Fruit fly (Drosophila melanogaster) whole organism, embryonic: Measurements from ENCODE around the gene sima.

Source experiments
- CG10565 ChIP-seq: fragments of 200-800 bp; sonication (Bioruptor generic); optimal IDR thresholded peaks from 3 replicates; lab custom pipeline; 2016; ENCODE audit warnings: missing biosample characterization, mild to moderate bottlenecking, missing genetic modification characterization
- CG10979 ChIP-seq: fragments of 200-800 bp; sonication (Bioruptor generic); optimal IDR thresholded peaks from 2 replicates; lab custom pipeline; 2018; ENCODE audit warnings: missing biosample characterization, mild to moderate bottlenecking, missing genetic modification characterization, moderate library complexity
- CG13624 ChIP-seq: fragments of 200-800 bp; sonication (Bioruptor generic); optimal IDR thresholded peaks from 2 replicates; lab custom pipeline; 2016; ENCODE audit warnings: missing biosample characterization, missing genetic modification characterization
- CG15601 ChIP-seq: fragments of 200-800 bp; sonication (Bioruptor generic); optimal IDR thresholded peaks from 3 replicates; lab custom pipeline; 2019; ENCODE audit warnings: missing biosample characterization, mild to moderate bottlenecking, missing genetic modification characterization, moderate library complexity
- CG18011 ChIP-seq: fragments of 200-800 bp; sonication (Bioruptor generic); optimal IDR thresholded peaks from 2 replicates; lab custom pipeline; 2017; ENCODE audit warnings: missing biosample characterization, missing genetic modification characterization, mild to moderate bottlenecking, moderate library complexity, missing genotype
- CG2875 ChIP-seq: fragments of 200-800 bp; sonication (Bioruptor generic); optimal IDR thresholded peaks from 2 replicates; lab custom pipeline; 2017; ENCODE audit warnings: missing biosample characterization, mild to moderate bottlenecking, missing genetic modification characterization, missing genetic modification reagents
- CG31441 ChIP-seq: fragments of 200-800 bp; sonication (Bioruptor generic); IDR thresholded peaks from 2 replicates; pipeline ENCODE4 v1.3.6; 2022; ENCODE audit warnings: missing biosample characterization, missing genetic modification characterization
- CG32532 ChIP-seq: fragments of 200-800 bp; sonication (Bioruptor generic); IDR thresholded peaks from 2 replicates; pipeline ENCODE4 v1.3.6; 2022; ENCODE audit warnings: missing biosample characterization, missing genetic modification characterization
- CG34224 ChIP-seq: fragments of 200-800 bp; sonication (Bioruptor generic); IDR thresholded peaks from 3 replicates; pipeline ENCODE4 v1.3.6; 2022; ENCODE audit warnings: missing biosample characterization, missing genetic modification characterization; ENCODE audit not compliant: partially characterized antibody
- CG4282 ChIP-seq: fragments of 200-800 bp; sonication (Bioruptor generic); optimal IDR thresholded peaks from 2 replicates; lab custom pipeline; 2016; ENCODE audit warnings: missing biosample characterization, missing genetic modification characterization
- CG8944 ChIP-seq: fragments of 200-800 bp; sonication (Bioruptor generic); optimal IDR thresholded peaks from 3 replicates; lab custom pipeline; 2016; ENCODE audit warnings: missing biosample characterization, missing genetic modification characterization
- CG9215 ChIP-seq: fragments of 200-800 bp; sonication (Bioruptor generic); IDR thresholded peaks from 2 replicates; pipeline ENCODE4 v1.3.6; 2022; ENCODE audit warnings: missing biosample characterization, missing genetic modification characterization
- CHES-1-like ChIP-seq: fragments of 200-800 bp; sonication (Bioruptor generic); optimal IDR thresholded peaks from 2 replicates; lab custom pipeline; 2016; ENCODE audit warnings: missing biosample characterization, missing genetic modification characterization
- CoRest ChIP-seq: fragments of 200-800 bp; sonication (Bioruptor generic); optimal IDR thresholded peaks from 3 replicates; lab custom pipeline; 2018; ENCODE audit warnings: missing biosample characterization, mild to moderate bottlenecking, missing genetic modification characterization, moderate library complexity
- Dll ChIP-seq: fragments of 200-800 bp; sonication (Bioruptor generic); IDR thresholded peaks from 4 replicates; pipeline ENCODE4 v1.3.6; 2022; ENCODE audit warnings: missing biosample characterization, missing genetic modification characterization; ENCODE audit not compliant: partially characterized antibody
- Ets65A ChIP-seq: fragments of 200-800 bp; sonication (Bioruptor generic); peaks from one replicate; lab custom pipeline; 2016; ENCODE audit warnings: missing biosample characterization, missing genetic modification characterization
- Gug ChIP-seq: fragments of 200-800 bp; sonication (Bioruptor generic); IDR thresholded peaks from 4 replicates; pipeline ENCODE4 v1.3.6; 2022; ENCODE audit warnings: missing biosample characterization, missing genetic modification characterization
- HmgD ChIP-seq: fragments of 200-800 bp; sonication (Bioruptor generic); optimal IDR thresholded peaks from 3 replicates; lab custom pipeline; 2016; ENCODE audit warnings: missing biosample characterization, missing genetic modification characterization
- Lhr ChIP-seq: fragments of 200-800 bp; sonication (Bioruptor generic); optimal IDR thresholded peaks from 3 replicates; lab custom pipeline; 2017; ENCODE audit warnings: mild to moderate bottlenecking, missing biosample characterization, missing genetic modification reagents, missing genetic modification characterization
- MBD-R2 ChIP-seq: fragments of 200-800 bp; sonication (Bioruptor generic); IDR thresholded peaks from 2 replicates; pipeline ENCODE4 v1.3.6; 2022; ENCODE audit warnings: missing biosample characterization, missing genetic modification characterization
- NFAT ChIP-seq: fragments of 200-800 bp; sonication (Bioruptor generic); IDR thresholded peaks from 2 replicates; pipeline ENCODE4 v1.3.6; 2022; ENCODE audit warnings: missing biosample characterization, missing genetic modification characterization
- Nf-YC ChIP-seq: fragments of 200-800 bp; optimal IDR thresholded peaks from 3 replicates; lab custom pipeline; 2019; ENCODE audit warnings: missing biosample characterization, mild to moderate bottlenecking, missing genetic modification characterization, moderate library complexity
- Scr ChIP-seq: fragments of 200-800 bp; sonication (Bioruptor generic); IDR thresholded peaks from 2 replicates; pipeline ENCODE4 v1.3.6; 2022; ENCODE audit warnings: missing biosample characterization, missing genetic modification characterization; ENCODE audit not compliant: partially characterized antibody
- Xbp1 ChIP-seq: fragments of 200-800 bp; sonication (Bioruptor generic); optimal IDR thresholded peaks from 3 replicates; lab custom pipeline; 2016; ENCODE audit warnings: missing biosample characterization, mild to moderate bottlenecking, missing genetic modification characterization
- YL-1 ChIP-seq: fragments of 200-800 bp; sonication (Bioruptor generic); optimal IDR thresholded peaks from 3 replicates; lab custom pipeline; 2017; ENCODE audit warnings: missing biosample characterization, mild to moderate bottlenecking, missing genetic modification characterization
- amos ChIP-seq: fragments of 200-800 bp; sonication (Bioruptor generic); IDR thresholded peaks from 2 replicates; pipeline ENCODE4 v1.3.6; 2022; ENCODE audit warnings: missing biosample characterization, missing genetic modification characterization; ENCODE audit not compliant: partially characterized antibody
- bab2 ChIP-seq: fragments of 200-800 bp; sonication (Bioruptor generic); optimal IDR thresholded peaks from 2 replicates; lab custom pipeline; 2016; ENCODE audit warnings: missing biosample characterization, missing genetic modification characterization
- bbx ChIP-seq: fragments of 200-800 bp; sonication (Bioruptor generic); IDR thresholded peaks from 2 replicates; pipeline ENCODE4 v1.3.6; 2022; ENCODE audit warnings: missing biosample characterization, missing genetic modification characterization; ENCODE audit not compliant: partially characterized antibody
- bowl ChIP-seq: fragments of 200-800 bp; sonication (Bioruptor generic); IDR thresholded peaks from 2 replicates; pipeline ENCODE4 v1.3.6; 2022; ENCODE audit warnings: missing biosample characterization, missing genetic modification characterization
- dm ChIP-seq: fragments of 200-800 bp; sonication (Bioruptor generic); optimal IDR thresholded peaks from 3 replicates; lab custom pipeline; 2016; ENCODE audit warnings: missing biosample characterization, missing genetic modification characterization
- dmrt11E ChIP-seq: fragments of 200-800 bp; sonication (Bioruptor generic); optimal IDR thresholded peaks from 3 replicates; lab custom pipeline; 2018; ENCODE audit warnings: missing biosample characterization, mild to moderate bottlenecking, missing genetic modification characterization, moderate library complexity
- dpn ChIP-seq, 2 experiments: fragments of 200-800 bp; sonication (Bioruptor generic); optimal IDR thresholded peaks; 3 replicates each; lab custom pipeline; 2016; ENCODE audit warnings: missing biosample characterization in 2 of 2, missing genetic modification characterization in 2 of 2
- fd102C ChIP-seq: fragments of 200-800 bp; sonication (Bioruptor generic); optimal IDR thresholded peaks from 2 replicates; lab custom pipeline; 2018; ENCODE audit warnings: missing biosample characterization, mild to moderate bottlenecking, missing genetic modification characterization, moderate library complexity
- gfzf ChIP-seq: fragments of 200-800 bp; sonication (Bioruptor generic); optimal IDR thresholded peaks from 2 replicates; lab custom pipeline; 2016; ENCODE audit warnings: missing biosample characterization, mild to moderate bottlenecking, missing genetic modification characterization, moderate library complexity
- gro ChIP-seq: fragments of 200-800 bp; sonication (Bioruptor generic); optimal IDR thresholded peaks from 2 replicates; lab custom pipeline; 2016; ENCODE audit warnings: missing biosample characterization, missing genetic modification characterization
- gsb ChIP-seq: fragments of 200-800 bp; sonication (Bioruptor generic); IDR thresholded peaks from 2 replicates; pipeline ENCODE4 v1.3.6; 2022; ENCODE audit warnings: missing biosample characterization, missing genetic modification characterization
- jumu ChIP-seq: fragments of 200-800 bp; sonication (Bioruptor generic); optimal IDR thresholded peaks from 3 replicates; lab custom pipeline; 2016; ENCODE audit warnings: missing biosample characterization, missing genetic modification characterization
- kay ChIP-seq: fragments of 200-800 bp; sonication (Bioruptor generic); optimal IDR thresholded peaks from 2 replicates; lab custom pipeline; 2016; ENCODE audit warnings: missing biosample characterization, missing genetic modification characterization
- lilli ChIP-seq: fragments of 200-800 bp; sonication (Bioruptor generic); optimal IDR thresholded peaks from 3 replicates; lab custom pipeline; 2016; ENCODE audit warnings: missing biosample characterization, missing genetic modification characterization
- mld ChIP-seq: fragments of 200-800 bp; sonication (Bioruptor generic); IDR thresholded peaks from 3 replicates; pipeline ENCODE4 v1.3.6; 2022; ENCODE audit warnings: missing biosample characterization, missing genetic modification characterization; ENCODE audit not compliant: partially characterized antibody
- nmo ChIP-seq: fragments of 200-800 bp; sonication (Bioruptor generic); optimal IDR thresholded peaks from 2 replicates; lab custom pipeline; 2018; ENCODE audit warnings: missing biosample characterization, mild to moderate bottlenecking, missing genetic modification characterization, moderate library complexity
- pan ChIP-seq, 4 experiments: fragments of >200 bp in 3 of 4; fragments of 200-800 bp in 1 of 4; sonication (Bioruptor generic) in 1 of 4; optimal IDR thresholded peaks in 3 of 4; IDR thresholded peaks in 1 of 4; 2 replicates each; pipeline versions ENCODE4 v1.3.6 to Lab custom; 2017 to 2022; ENCODE audit warnings: missing biosample characterization in 2 of 4, missing genetic modification characterization in 2 of 4, mixed read lengths in 1 of 4
- phol ChIP-seq: fragments of 200-800 bp; sonication (Bioruptor generic); optimal IDR thresholded peaks from 3 replicates; lab custom pipeline; 2018; ENCODE audit warnings: missing biosample characterization, mild to moderate bottlenecking, missing genetic modification characterization, moderate library complexity
- salm ChIP-seq: fragments of 200-800 bp; sonication (Bioruptor generic); optimal IDR thresholded peaks from 2 replicates; lab custom pipeline; 2018; ENCODE audit warnings: missing biosample characterization, mild to moderate bottlenecking, missing genetic modification characterization
- sisA ChIP-seq: fragments of 200-800 bp; sonication (Bioruptor generic); IDR thresholded peaks from 2 replicates; pipeline ENCODE4 v1.3.6; 2022; ENCODE audit warnings: missing biosample characterization, missing genetic modification characterization
- tll ChIP-seq, 2 experiments: fragments of 200-800 bp in 1 of 2; fragments of >200 bp in 1 of 2; sonication (Bioruptor generic) in 1 of 2; optimal IDR thresholded peaks; 2 replicates each; lab custom pipeline; 2017 to 2019; ENCODE audit warnings: missing biosample characterization in 2 of 2, missing genetic modification characterization in 2 of 2, mild to moderate bottlenecking in 1 of 2, moderate library complexity in 1 of 2
- tx ChIP-seq: fragments of 200-800 bp; sonication (Bioruptor generic); optimal IDR thresholded peaks from 2 replicates; lab custom pipeline; 2016; ENCODE audit warnings: missing biosample characterization, missing genetic modification characterization
- unc-4 ChIP-seq: fragments of 200-800 bp; sonication (Bioruptor generic); IDR thresholded peaks from 2 replicates; pipeline ENCODE4 v1.3.6; 2022; ENCODE audit warnings: missing biosample characterization, missing genetic modification characterization; ENCODE audit not compliant: partially characterized antibody

The sima gene

dm6 chr3R:30022452-30023028, 35.6 kb upstream of the sima start, which contains the start of the genes RpS28a and Axn (continued):
- peak; percentile 1 for TF ChIP-seq gro (GFP tag; lab: Kevin White, UChicago)
- TF ChIP-seq pan (optimal IDR thresholded peaks at IDR 0.05; lab: Kevin White, UChicago) = no peak
- peak in 1 of 2 experiments; percentile 26 for TF ChIP-seq pan (GFP tag; optimal IDR thresholded peaks at IDR 0.05 in 1 of 2, IDR thresholded peaks at IDR 0.05 in 1 of 2)
- peak; percentile 99 for TF ChIP-seq CG10979 (tag; lab: Kevin White, UChicago)
- TF ChIP-seq jumu = peak; percentile 15
- peak; percentile 85 for TF ChIP-seq MBD-R2 (GFP tag; lab: Robert Waterston, UW)
- TF ChIP-seq CHES-1-like (GFP tag; lab: Kevin White, UChicago) = peak; percentile 49
- TF ChIP-seq CG2875 = no peak
- TF ChIP-seq dmrt11E = peak; percentile 0
- TF ChIP-seq mld (GFP tag; lab: Robert Waterston, UW) = no peak
- TF ChIP-seq HmgD (GFP tag; lab: Kevin White, UChicago) = peak; percentile 83
- peak in 1 of 2 experiments; percentile 11 for TF ChIP-seq tll (GFP tag; optimal IDR thresholded peaks at IDR 0.05; lab: Kevin White, UChicago)
- peak; percentile 59 for TF ChIP-seq CG32532 (GFP tag; lab: Robert Waterston, UW)
- TF ChIP-seq CG31441 (GFP tag; lab: Robert Waterston, UW) = no peak
- TF ChIP-seq CoRest (tag; lab: Kevin White, UChicago) = peak; percentile 19
- peak; percentile 91 for TF ChIP-seq Lhr (GFP tag; lab: Kevin White, UChicago)
- peak; percentile 58; the same call in 1 of the 2 replicates for TF ChIP-seq Scr
- TF ChIP-seq CG10565 (GFP tag; lab: Kevin White, UChicago) = no peak
- TF ChIP-seq phol (tag; lab: Kevin White, UChicago) = peak; percentile 37
- peak; percentile 37 to 42 for TF ChIP-seq dpn (GFP tag; optimal IDR thresholded peaks at IDR 0.05; lab: Kevin White, UChicago)
- TF ChIP-seq CG8944 (GFP tag; lab: Kevin White, UChicago) = peak; percentile 50
- TF ChIP-seq amos (GFP tag; lab: Robert Waterston, UW) = peak; percentile 65; the same call in 1 of the 2 replicates
- TF ChIP-seq unc-4 (GFP tag; lab: Robert Waterston, UW) = peak; percentile 51; the same call in 1 of the 2 replicates
- no peak for TF ChIP-seq kay (GFP tag; lab: Kevin White, UChicago)
- TF ChIP-seq CG9215 (GFP tag; lab: Robert Waterston, UW) = no peak
- TF ChIP-seq Dll (GFP tag; lab: Robert Waterston, UW) = peak; percentile 76; the same call in 3 of the 4 replicates
- TF ChIP-seq YL-1 (GFP tag; lab: Kevin White, UChicago) = peak; percentile 58
- TF ChIP-seq Xbp1 (GFP tag; lab: Kevin White, UChicago) = peak; percentile 43
- peak; percentile 81 for TF ChIP-seq CG15601
- peak; percentile 66 for TF ChIP-seq NFAT
- peak; percentile 51 for TF ChIP-seq Ets65A (GFP tag; lab: Kevin White, UChicago)
- TF ChIP-seq bab2 (GFP tag; lab: Kevin White, UChicago) = peak; percentile 18
- TF ChIP-seq Nf-YC = no peak
- TF ChIP-seq lilli (GFP tag; lab: Kevin White, UChicago) = peak; percentile 5
- no peak for TF ChIP-seq fd102C (GFP tag; lab: Kevin White, UChicago)
- peak; percentile 32 for TF ChIP-seq dm (GFP tag; lab: Kevin White, UChicago)
- TF ChIP-seq CG18011 (GFP tag; lab: Kevin White, UChicago) = no peak
- TF ChIP-seq nmo (GFP tag; lab: Kevin White, UChicago) = peak; percentile 19
- TF ChIP-seq Gug (GFP tag; lab: Robert Waterston, UW) = no peak
- no peak for TF ChIP-seq bowl (GFP tag; lab: Robert Waterston, UW)
- TF ChIP-seq bbx = peak; percentile 66
- peak; percentile 28 for TF ChIP-seq CG13624
- TF ChIP-seq gsb (GFP tag; lab: Robert Waterston, UW) = no peak
- TF ChIP-seq sisA (GFP tag; lab: Robert Waterston, UW) = peak; percentile 33; the same call in 1 of the 2 replicates
- TF ChIP-seq CG4282 = no peak
- 0 out of 3 replicates have a peak, but pooled peaks have one; percentile 10 for TF ChIP-seq CG34224 (GFP tag; lab: Robert Waterston, UW)
- TF ChIP-seq tx = no peak
- TF ChIP-seq salm (tag; lab: Kevin White, UChicago) = no peak
- TF ChIP-seq gfzf (GFP tag; lab: Kevin White, UChicago) = peak; percentile 47
